Worm (Caenorhabditis elegans) whole organism, young adult: ENCODE data around the gene D2096.13.

Source experiments
- B0261.1 ChIP-seq: sonication (generic microtip); optimal IDR thresholded peaks from 2 replicates; lab custom pipeline; 2016; ENCODE audit warnings: mild to moderate bottlenecking, missing genetic modification characterization, moderate library complexity, missing compliant biosample characterization
- C17E4.6 ChIP-seq: fragments of 200-800 bp; sonication (Bioruptor generic); IDR thresholded peaks from 2 replicates; pipeline ENCODE4 v1.3.6; 2022; ENCODE audit warnings: missing genetic modification reagents, missing genetic modification characterization, missing compliant biosample characterization
- F33H1.4 ChIP-seq: fragments of 200-800 bp; sonication (Bioruptor generic); IDR thresholded peaks from 2 replicates; pipeline ENCODE4 v1.3.6; 2022; ENCODE audit warnings: missing genetic modification reagents, missing genetic modification characterization, missing compliant biosample characterization
- F55B11.4 ChIP-seq: sonication (generic microtip); optimal IDR thresholded peaks from 2 replicates; lab custom pipeline; 2016; ENCODE audit warnings: missing compliant biosample characterization, missing genetic modification characterization, borderline replicate concordance; ENCODE audit not compliant: insufficient read depth
- F57C9.4 ChIP-seq: sonication (generic microtip); optimal IDR thresholded peaks from 2 replicates; lab custom pipeline; 2017; ENCODE audit warnings: mild to moderate bottlenecking, missing genetic modification characterization, missing compliant biosample characterization
- T26A5.8 ChIP-seq: sonication (generic microtip); optimal IDR thresholded peaks from 2 replicates; lab custom pipeline; 2016; ENCODE audit warnings: missing genetic modification characterization, missing compliant biosample characterization
- Y67H2A.10 ChIP-seq: fragments of 200-800 bp; sonication (Bioruptor generic); conservative IDR thresholded peaks from 2 replicates; pipeline ENCODE4 v1.3.6; 2022; ENCODE audit warnings: missing genetic modification reagents, missing genetic modification characterization, missing compliant biosample characterization
- akir-1 ChIP-seq: fragments of 200-800 bp; sonication (Bioruptor generic); optimal IDR thresholded peaks from 2 replicates; lab custom pipeline; 2018; ENCODE audit warnings: mild to moderate bottlenecking, missing genetic modification characterization, moderate library complexity, missing compliant biosample characterization
- atf-7 ChIP-seq: sonication (generic microtip); optimal IDR thresholded peaks from 2 replicates; lab custom pipeline; 2017; ENCODE audit warnings: mild to moderate bottlenecking, missing genetic modification characterization, missing compliant biosample characterization
- athp-1 ChIP-seq: sonication (generic microtip); optimal IDR thresholded peaks from 2 replicates; lab custom pipeline; 2017; ENCODE audit warnings: mild to moderate bottlenecking, missing genetic modification characterization, missing compliant biosample characterization
- attf-5 ChIP-seq: fragments of 200-800 bp; sonication (Bioruptor generic); optimal IDR thresholded peaks from 2 replicates; lab custom pipeline; 2018; ENCODE audit warnings: mild to moderate bottlenecking, missing genetic modification characterization, missing compliant biosample characterization
- attf-6 ChIP-seq: fragments of 200-800 bp; sonication (Bioruptor generic); IDR thresholded peaks from 2 replicates; pipeline ENCODE4 v1.3.6; 2022; ENCODE audit warnings: missing genetic modification reagents, missing genetic modification characterization, missing compliant biosample characterization
- dpff-1 ChIP-seq: sonication (generic microtip); optimal IDR thresholded peaks from 2 replicates; lab custom pipeline; 2017; ENCODE audit warnings: mild to moderate bottlenecking, missing genetic modification characterization, missing compliant biosample characterization
- egl-18 ChIP-seq: fragments of 200-800 bp; sonication (Bioruptor generic); IDR thresholded peaks from 2 replicates; pipeline ENCODE4 v1.3.6; 2022; ENCODE audit warnings: missing genetic modification reagents, missing genetic modification characterization, missing compliant biosample characterization
- egl-44 ChIP-seq: fragments of 200-800 bp; sonication (Bioruptor generic); IDR thresholded peaks from 2 replicates; pipeline ENCODE4 v1.3.6; 2022; ENCODE audit warnings: missing genetic modification reagents, missing genetic modification characterization, missing compliant biosample characterization
- fkh-3 ChIP-seq: sonication (generic microtip); optimal IDR thresholded peaks from 2 replicates; lab custom pipeline; 2016; ENCODE audit warnings: mild to moderate bottlenecking, missing genetic modification characterization, missing compliant biosample characterization
- gei-17 ChIP-seq: fragments of 200-800 bp; sonication (Bioruptor generic); optimal IDR thresholded peaks from 2 replicates; lab custom pipeline; 2018; ENCODE audit warnings: mild to moderate bottlenecking, missing genetic modification characterization, missing compliant biosample characterization
- him-1 ChIP-seq: sonication (generic microtip); optimal IDR thresholded peaks from 2 replicates; lab custom pipeline; 2016; ENCODE audit warnings: missing genotype, missing genetic modification reagents, missing genetic modification characterization, missing compliant biosample characterization
- hmg-1.2 ChIP-seq: fragments of 200-800 bp; sonication (Bioruptor generic); IDR thresholded peaks from 2 replicates; pipeline ENCODE4 v1.3.6; 2022; ENCODE audit warnings: missing genetic modification reagents, missing genetic modification characterization, missing compliant biosample characterization
- hmg-20 ChIP-seq: fragments of 200-800 bp; sonication (Bioruptor generic); IDR thresholded peaks from 2 replicates; pipeline ENCODE4 v1.3.6; 2022; ENCODE audit warnings: missing genetic modification reagents, missing genetic modification characterization, missing compliant biosample characterization
- hsf-1 ChIP-seq: fragments of 200-800 bp; sonication (Bioruptor generic); IDR thresholded peaks from 2 replicates; pipeline ENCODE4 v1.3.6; 2022; ENCODE audit warnings: missing genetic modification reagents, missing genetic modification characterization, missing compliant biosample characterization
- lin-35 ChIP-seq, 3 experiments: fragments of 150-350 bp in 2 of 3; sonication (generic microtip) in 1 of 3; optimal IDR thresholded peaks; 2 replicates each; lab custom pipeline; 2014 to 2018; ENCODE audit warnings: missing biosample characterization in 3 of 3, missing genetic modification characterization in 3 of 3, missing genetic modification reagents in 3 of 3
- lir-1 ChIP-seq: fragments of 200-800 bp; sonication (Bioruptor generic); conservative IDR thresholded peaks from 2 replicates; pipeline ENCODE4 v1.3.6; 2022; ENCODE audit warnings: missing genetic modification reagents, missing genetic modification characterization, missing compliant biosample characterization
- lsl-1 ChIP-seq: fragments of 200-800 bp; sonication (Bioruptor generic); optimal IDR thresholded peaks from 2 replicates; lab custom pipeline; 2018; ENCODE audit warnings: mild to moderate bottlenecking, missing genetic modification characterization, moderate library complexity, missing compliant biosample characterization
- madf-6 ChIP-seq: fragments of 200-800 bp; sonication (Bioruptor generic); IDR thresholded peaks from 2 replicates; pipeline ENCODE4 v1.3.6; 2022; ENCODE audit warnings: missing genetic modification reagents, missing genetic modification characterization, missing compliant biosample characterization
- mcd-1 ChIP-seq: fragments of 200-800 bp; sonication (Bioruptor generic); IDR thresholded peaks from 2 replicates; pipeline ENCODE4 v1.3.6; 2022; ENCODE audit warnings: missing genetic modification reagents, missing genetic modification characterization, missing compliant biosample characterization
- mel-28 ChIP-seq: sonication (generic microtip); optimal IDR thresholded peaks from 2 replicates; lab custom pipeline; 2016; ENCODE audit warnings: borderline replicate concordance, mild to moderate bottlenecking, missing genetic modification characterization, missing compliant biosample characterization
- mes-4 ChIP-seq: sonication (generic microtip); optimal IDR thresholded peaks from 2 replicates; lab custom pipeline; 2016; ENCODE audit warnings: missing genotype, missing genetic modification characterization, missing compliant biosample characterization
- mxl-1 ChIP-seq: sonication (generic microtip); optimal IDR thresholded peaks from 2 replicates; lab custom pipeline; 2016; ENCODE audit warnings: missing genetic modification characterization, missing compliant biosample characterization
- nfya-2 ChIP-seq: fragments of 200-800 bp; sonication (Bioruptor generic); IDR thresholded peaks from 2 replicates; pipeline ENCODE4 v1.3.6; 2022; ENCODE audit warnings: missing genetic modification reagents, missing genetic modification characterization, missing compliant biosample characterization
- nhr-90 ChIP-seq: sonication (generic microtip); optimal IDR thresholded peaks from 2 replicates; lab custom pipeline; 2016; ENCODE audit warnings: missing genotype, mild to moderate bottlenecking, missing genetic modification characterization, missing compliant biosample characterization
- rpc-1 ChIP-seq, 2 experiments: fragments of 150-350 bp in 1 of 2; sonication (generic microtip) in 1 of 2; optimal IDR thresholded peaks; 2 replicates each; lab custom pipeline; 2014 to 2018; ENCODE audit warnings: missing biosample characterization in 1 of 2, missing genetic modification characterization in 1 of 2, missing genetic modification reagents in 1 of 2, missing genotype in 1 of 2
- snpc-1.3 ChIP-seq: sonication (generic microtip); optimal IDR thresholded peaks from 2 replicates; lab custom pipeline; 2017; ENCODE audit warnings: missing genetic modification characterization, mild to moderate bottlenecking, missing compliant biosample characterization, antibody characterized with exemption, moderate library complexity, missing genotype, missing genetic modification reagents; ENCODE audit not compliant: insufficient read depth
- snpc-3.4 ChIP-seq: sonication (generic microtip); optimal IDR thresholded peaks from 2 replicates; lab custom pipeline; 2017; ENCODE audit warnings: missing genetic modification characterization, mild to moderate bottlenecking, missing compliant biosample characterization, antibody characterized with exemption, moderate library complexity, missing genotype, missing genetic modification reagents
- snpc-4 ChIP-seq, 5 experiments: fragments of 150-350 bp in 1 of 5; sonication (generic microtip) in 4 of 5; optimal IDR thresholded peaks; 2 replicates each; lab custom pipeline; 2014 to 2018; ENCODE audit warnings: missing genetic modification characterization in 5 of 5, missing biosample characterization in 3 of 5, antibody characterized with exemption in 2 of 5, mild to moderate bottlenecking in 2 of 5, missing compliant biosample characterization in 2 of 5, missing genotype in 2 of 5, moderate library complexity in 2 of 5, missing genetic modification reagents in 1 of 5
- tbp1 ChIP-seq: fragments of 200-800 bp; sonication (Bioruptor generic); optimal IDR thresholded peaks from 2 replicates; lab custom pipeline; 2018; ENCODE audit warnings: mild to moderate bottlenecking, missing genetic modification characterization, missing compliant biosample characterization
- tlf-1 ChIP-seq: fragments of 200-800 bp; sonication (Bioruptor generic); optimal IDR thresholded peaks from 2 replicates; lab custom pipeline; 2018; ENCODE audit warnings: mild to moderate bottlenecking, missing genetic modification characterization, missing compliant biosample characterization
- zfh-2 ChIP-seq: fragments of 200-800 bp; sonication (Bioruptor generic); conservative IDR thresholded peaks from 2 replicates; pipeline ENCODE4 v1.3.6; 2022; ENCODE audit warnings: missing genetic modification reagents, missing genetic modification characterization, missing compliant biosample characterization
- ztf-26 ChIP-seq: sonication (generic microtip); optimal IDR thresholded peaks from 2 replicates; lab custom pipeline; 2017; ENCODE audit warnings: missing genetic modification characterization, missing compliant biosample characterization
- ztf-28 ChIP-seq: fragments of 200-800 bp; sonication (Bioruptor generic); IDR thresholded peaks from 2 replicates; pipeline ENCODE4 v1.3.6; 2022; ENCODE audit warnings: missing genetic modification reagents, missing genetic modification characterization, missing compliant biosample characterization

The D2096.13 gene

ce11 chrIV:8360817-8361216 lies 2.4 kb upstream of the D2096.13 start, which contains the start of gene sqv-1:
Gene sqv-1 (plus strand): TSS chrIV:8361117.
- TF ChIP-seq tlf-1 (no peak), tbp1 (GFP tag; lab: Kevin White, UChicago) (no peak)

ce11 chrIV:8359716-8360407 lies 1.5 kb upstream of the D2096.13 start, which contains the start of gene D2096.5:
Gene D2096.5 (minus strand): TSS chrIV:8359766.
- TF ChIP-seq hmg-20 (no peak), hmg-1.2 (GFP tag; lab: Robert Waterston, UW) (peak; percentile 93), egl-44 (GFP tag; lab: Robert Waterston, UW) (no peak), dpff-1 (tag; lab: Kevin White, UChicago) (no peak), mel-28 (tag; lab: Kevin White, UChicago) (no peak), snpc-1.3 (tag; lab: Kevin White, UChicago) (peak; percentile 30)
- TF ChIP-seq, all 124 proteins: peak for 2

ce11 chrIV:8357299-8357698 lies 1.1 kb downstream of the D2096.13 start:
- TF ChIP-seq atf-7 (tag; lab: Kevin White, UChicago) = no peak
- TF ChIP-seq zfh-2 (GFP tag; lab: Robert Waterston, UW) = peak; percentile 84

ce11 chrIV:8355592-8355991 lies 2.8 kb downstream of the D2096.13 start, which contains the start of the genes F17E9.2 and col-116:
Gene F17E9.2 (plus strand): TSS chrIV:8355892.
Gene col-116 (plus strand): TSS chrIV:8355906.
- TF ChIP-seq mxl-1 (no peak), snpc-4 (GFP tag; optimal IDR thresholded peaks at IDR 0.05; lab: Kevin White, UChicago) (no peak), snpc-4 (tag; optimal IDR thresholded peaks at IDR 0.05; lab: Kevin White, UChicago) (no peak), ztf-28 (GFP tag; lab: Robert Waterston, UW) (no peak), C17E4.6 (GFP tag; lab: Robert Waterston, UW) (no peak), mcd-1 (no peak), F57C9.4 (tag; lab: Kevin White, UChicago) (no peak), hsf-1 (no peak), attf-6 (GFP tag; lab: Robert Waterston, UW) (no peak), nhr-90 (tag; lab: Kevin White, UChicago) (no peak), F55B11.4 (tag; lab: Kevin White, UChicago) (no peak), mes-4 (tag; lab: Kevin White, UChicago) (no peak), tlf-1 (no peak), akir-1 (GFP tag; lab: Kevin White, UChicago) (no peak), attf-5 (GFP tag; lab: Kevin White, UChicago) (no peak), egl-18 (GFP tag; lab: Robert Waterston, UW) (no peak), fkh-3 (tag; lab: Kevin White, UChicago) (no peak), hmg-20 (no peak), B0261.1 (tag; lab: Kevin White, UChicago) (no peak), madf-6 (GFP tag; lab: Robert Waterston, UW) (no peak)

ce11 chrIV:8354572-8354971 lies 3.8 kb downstream of the D2096.13 start, which contains the start of gene F17E9.3:
Gene F17E9.3 (plus strand): TSS chrIV:8354872.
- TF ChIP-seq F33H1.4 (GFP tag; lab: Robert Waterston, UW) (no peak), rpc-1 (optimal IDR thresholded peaks at IDR 0.05; lab: Kevin White, UChicago) (no peak), rpc-1 (tag; optimal IDR thresholded peaks at IDR 0.05; lab: Kevin White, UChicago) (no peak), gei-17 (GFP tag; lab: Kevin White, UChicago) (no peak), Y67H2A.10 (no peak), ztf-26 (no peak), lin-35 (GFP tag; optimal IDR thresholded peaks at IDR 0.05; lab: Kevin White, UChicago) (no peak), lsl-1 (no peak), snpc-3.4 (tag; lab: Kevin White, UChicago) (no peak), him-1 (tag; lab: Kevin White, UChicago) (no peak), lir-1 (no peak), B0261.1 (tag; lab: Kevin White, UChicago) (no peak), athp-1 (tag; lab: Kevin White, UChicago) (no peak), nfya-2 (GFP tag; lab: Robert Waterston, UW) (no peak), T26A5.8 (tag; lab: Kevin White, UChicago) (no peak), snpc-1.3 (tag; lab: Kevin White, UChicago) (no peak)
